Fruit fly (Drosophila melanogaster) S2 (cell line): ENCODE data around the gene CG46439.
"Not testable (repeated sequence)": the region's sequence is repeated elsewhere in the genome, so short reads cannot be mapped to it uniquely, and the experiment has no call there.

Experiments
- CG8478 ChIP-seq: fragments of >200 bp; optimal IDR thresholded peaks from 2 replicates; lab custom pipeline; 2018
- CTCF ChIP-seq, 2 experiments: fragments of >200 bp; optimal IDR thresholded peaks; 2 replicates each; lab custom pipeline; 2018

Gene CG46439

DNA sequence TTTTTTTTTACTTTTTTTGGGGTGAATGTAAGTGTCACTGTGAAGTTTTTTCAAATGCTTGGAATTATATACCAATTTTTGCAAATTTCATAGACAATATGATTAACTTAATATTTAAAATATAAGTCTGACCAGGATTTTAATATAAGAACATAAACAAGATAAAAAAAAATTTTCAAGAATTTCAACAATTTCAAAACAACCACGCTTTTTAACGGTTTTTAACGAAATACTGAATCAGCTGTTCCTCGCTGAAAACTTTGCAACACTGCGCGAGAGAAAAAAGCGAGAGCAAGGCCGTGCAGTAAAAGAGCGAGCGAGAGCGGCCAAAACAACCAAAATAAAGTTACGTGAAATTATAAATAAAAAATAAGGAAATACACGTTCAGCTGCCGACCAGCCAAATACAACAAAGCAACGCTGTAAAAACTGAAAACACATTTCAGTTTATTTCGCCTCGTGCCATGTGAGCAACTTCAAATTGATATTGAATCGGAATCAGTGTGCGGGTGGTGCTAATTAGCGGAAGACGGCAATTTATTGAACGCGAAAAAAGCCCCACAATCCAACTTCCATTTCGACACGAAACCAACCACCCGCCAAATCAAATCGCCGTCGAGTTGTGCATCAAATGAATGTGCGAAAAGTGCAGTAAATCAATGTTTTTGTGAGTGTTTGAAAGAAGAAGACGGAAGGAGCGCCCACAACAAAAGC is at the start of gene CG46439, which contains the start of the genes Iyd and CG33947:
CG46439 (minus strand) TSS at position 51 of the 714 bp plus-strand sequence.
Iyd (minus strand) TSS at position 51 of the 714 bp plus-strand sequence.
CG33947 (plus strand) TSS at position 302 of the 714 bp plus-strand sequence.
- TF ChIP-seq CTCF (optimal IDR thresholded peaks at IDR 0.05; lab: Kevin White, UChicago) (no peak), CG8478 (lab: Kevin White, UChicago) (no peak)

DNA sequence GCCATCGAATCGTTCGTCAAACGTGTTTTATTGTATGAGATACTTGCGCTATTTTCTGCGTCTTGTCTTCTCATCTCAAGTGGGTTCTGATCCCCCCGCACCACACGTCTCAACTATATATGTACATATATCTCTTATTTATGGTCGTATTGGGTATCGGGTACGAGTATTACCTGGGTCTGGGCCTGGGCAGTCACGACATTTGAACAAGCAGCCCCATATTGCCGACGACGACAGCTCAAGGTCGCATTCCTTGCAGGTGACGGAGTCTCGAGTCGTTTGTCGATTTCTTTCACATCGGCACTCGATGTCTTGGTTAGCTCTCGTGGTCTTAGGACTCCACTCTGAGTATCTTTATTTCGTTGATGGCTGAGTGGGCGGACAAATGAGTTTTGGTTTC is 49.0 kb upstream of the CG46439 start:
- no peak for TF ChIP-seq CG8478 (lab: Kevin White, UChicago)
- TF ChIP-seq CTCF (optimal IDR thresholded peaks at IDR 0.05; lab: Kevin White, UChicago), result no peak

dm6 chr3L:11138862-11139261 is 42.8 kb upstream of the CG46439 start:
- TF ChIP-seq CG8478 (lab: Kevin White, UChicago), result no peak
- TF ChIP-seq CTCF (optimal IDR thresholded peaks at IDR 0.05; lab: Kevin White, UChicago), result no peak

- TF ChIP-seq CG8478 (lab: Kevin White, UChicago) (no peak), CTCF (optimal IDR thresholded peaks at IDR 0.05; lab: Kevin White, UChicago) (no peak)
These were observed 40.3 kb upstream of the CG46439 start for dm6 chr3L:11136349-11136748.

DNA sequence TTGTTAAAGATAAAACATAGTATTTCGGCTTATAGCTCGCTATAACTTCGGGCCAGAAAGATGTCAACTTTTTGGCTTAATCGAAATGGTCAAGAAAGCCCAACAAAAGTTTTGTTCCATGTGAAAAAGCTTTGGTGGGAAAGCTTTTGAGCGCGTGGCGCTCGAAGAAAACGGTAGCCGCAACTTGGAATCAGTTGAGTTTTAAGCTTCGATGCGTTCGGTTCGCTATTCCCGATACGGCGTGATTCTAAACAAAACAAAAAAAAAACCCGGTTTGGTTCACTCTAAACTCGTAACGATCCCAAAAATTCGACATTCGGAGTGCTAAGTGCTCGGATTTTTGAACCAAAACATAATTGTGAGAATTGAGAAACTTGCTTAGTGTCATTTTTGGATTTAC is 39.8 kb upstream of the CG46439 start, which contains the start of gene IRSp53:
IRSp53 (plus strand) TSS at position 204 of the 400 bp plus-strand sequence.
- no peak for TF ChIP-seq CG8478 (lab: Kevin White, UChicago)
- TF ChIP-seq CTCF (optimal IDR thresholded peaks at IDR 0.05; lab: Kevin White, UChicago), result no peak

DNA sequence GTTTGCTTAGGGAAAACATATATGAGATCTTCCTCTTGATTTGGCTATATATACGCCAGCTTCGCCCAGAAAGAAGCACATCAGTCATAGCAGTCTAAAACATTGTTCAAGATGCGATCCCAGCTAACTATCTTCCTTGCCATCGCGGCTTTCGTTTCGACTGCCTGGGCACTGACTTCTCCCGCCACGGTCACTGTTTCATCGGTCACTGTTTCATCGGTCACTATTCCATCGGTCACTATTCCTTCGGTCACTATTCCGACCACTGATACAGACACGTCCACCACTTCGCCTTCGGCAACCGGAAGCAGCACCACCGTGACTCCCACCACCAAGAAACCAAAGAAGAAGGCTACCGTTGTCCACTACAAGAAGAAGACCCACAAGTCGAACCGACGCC is 38.8 kb upstream of the CG46439 start, which contains the start of gene CG14143:
CG14143 (plus strand) TSS at position 102 of the 400 bp plus-strand sequence.
- not testable (repeated sequence) for TF ChIP-seq CG8478 (lab: Kevin White, UChicago); CTCF (optimal IDR thresholded peaks at IDR 0.05; lab: Kevin White, UChicago)

- not testable (repeated sequence) for TF ChIP-seq CTCF (optimal IDR thresholded peaks at IDR 0.05; lab: Kevin White, UChicago); CG8478 (lab: Kevin White, UChicago)
These were observed 36.0 kb upstream of the CG46439 start, which contains the start of gene CG32074 for dm6 chr3L:11132055-11132454. TSS of gene CG32074 (minus strand) at chr3L:11132322.

DNA sequence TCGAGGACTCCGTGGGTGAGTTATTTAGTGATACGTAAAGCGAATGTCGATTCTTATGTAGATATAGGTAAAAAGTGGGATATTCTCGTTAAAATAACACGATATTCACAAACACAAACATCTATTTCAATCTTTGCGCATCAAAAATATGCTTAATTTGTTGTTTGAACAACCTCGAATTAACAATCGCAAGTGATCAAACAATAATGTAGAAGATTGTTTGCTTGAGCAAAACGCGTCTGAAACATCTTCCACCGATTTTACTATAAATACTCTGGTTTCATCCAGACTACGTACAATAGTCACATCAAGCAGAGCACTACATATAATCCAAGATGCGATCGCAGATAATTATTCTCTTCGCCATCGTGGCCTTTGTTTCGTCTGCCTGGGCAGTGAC is 34.5 kb upstream of the CG46439 start, which contains the start of gene nol:
nol (plus strand) TSS at position 301 of the 400 bp plus-strand sequence.
- TF ChIP-seq CTCF (optimal IDR thresholded peaks at IDR 0.05; lab: Kevin White, UChicago), result no peak
- TF ChIP-seq CG8478 (lab: Kevin White, UChicago), result no peak

DNA sequence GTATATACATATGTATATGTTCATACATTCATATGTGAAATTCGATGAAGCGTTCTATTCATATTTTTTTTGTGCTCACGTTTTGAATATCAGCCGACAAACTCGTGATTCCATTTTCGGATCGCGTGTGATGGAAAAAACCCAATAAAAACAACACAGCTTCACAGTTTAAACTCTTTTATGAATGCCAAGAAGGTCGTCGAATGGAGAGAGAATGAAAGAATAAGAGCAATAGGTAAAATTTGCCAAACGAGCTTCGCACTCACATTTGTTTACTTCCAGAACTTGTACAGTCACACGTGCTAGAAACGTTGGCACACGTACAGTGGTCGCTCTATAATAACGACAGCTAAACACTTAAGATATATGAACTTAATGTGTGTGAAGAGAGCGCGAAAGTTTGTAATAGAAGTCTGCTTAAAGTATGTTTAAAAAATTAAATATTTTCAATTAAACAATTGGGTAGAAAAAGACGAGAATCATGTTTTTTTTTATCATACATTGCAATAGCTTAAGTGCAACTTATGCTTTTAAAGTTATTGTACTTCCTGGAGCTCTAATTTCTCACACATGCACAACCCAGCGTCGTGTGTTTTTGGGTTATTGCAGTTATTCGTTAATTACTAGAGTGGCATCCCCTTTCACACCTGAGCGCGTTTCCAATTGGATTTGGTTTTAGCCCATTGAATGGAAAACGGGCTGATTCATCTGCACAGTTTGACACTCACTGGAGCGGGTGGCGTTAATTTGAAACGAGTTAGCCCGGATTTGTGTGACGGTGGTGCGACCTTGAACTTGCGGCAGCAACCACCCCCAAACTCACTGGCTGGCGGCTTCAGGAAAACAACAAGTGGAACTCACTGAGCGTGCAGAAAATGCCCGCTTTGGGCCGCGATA is 29.8 kb upstream of the CG46439 start:
- TF ChIP-seq CG8478 (lab: Kevin White, UChicago) (no peak), CTCF (optimal IDR thresholded peaks at IDR 0.05; lab: Kevin White, UChicago) (no peak)

dm6 chr3L:11124841-11125240 is 28.8 kb upstream of the CG46439 start:
- TF ChIP-seq CG8478 (lab: Kevin White, UChicago) (no peak), CTCF (optimal IDR thresholded peaks at IDR 0.05; lab: Kevin White, UChicago) (no peak)

DNA sequence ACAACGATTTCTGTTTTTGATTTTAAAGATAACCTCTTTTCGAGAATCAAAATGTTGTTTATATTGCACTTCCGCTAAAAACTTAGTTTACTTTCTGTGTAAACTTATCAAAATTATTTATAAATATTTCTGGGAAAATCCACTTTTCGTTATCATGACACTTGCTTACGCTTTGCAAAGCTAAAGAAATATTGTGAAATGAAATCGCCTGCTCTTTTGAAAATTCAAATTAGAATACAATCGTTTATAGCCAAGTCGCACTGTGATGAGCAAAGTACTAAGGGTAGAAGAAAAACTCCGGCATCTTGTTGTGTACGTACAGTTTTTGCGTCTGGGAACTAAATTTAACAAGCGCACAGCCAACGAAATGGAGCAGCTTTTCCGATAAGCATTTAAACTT is 28.4 kb upstream of the CG46439 start:
- TF ChIP-seq CTCF (optimal IDR thresholded peaks at IDR 0.05; lab: Kevin White, UChicago), result no peak
- no peak for TF ChIP-seq CG8478 (lab: Kevin White, UChicago)

dm6 chr3L:11123598-11124284 is 27.7 kb upstream of the CG46439 start:
- TF ChIP-seq CTCF (optimal IDR thresholded peaks at IDR 0.05; lab: Kevin White, UChicago) (no peak), CG8478 (lab: Kevin White, UChicago) (no peak)

DNA sequence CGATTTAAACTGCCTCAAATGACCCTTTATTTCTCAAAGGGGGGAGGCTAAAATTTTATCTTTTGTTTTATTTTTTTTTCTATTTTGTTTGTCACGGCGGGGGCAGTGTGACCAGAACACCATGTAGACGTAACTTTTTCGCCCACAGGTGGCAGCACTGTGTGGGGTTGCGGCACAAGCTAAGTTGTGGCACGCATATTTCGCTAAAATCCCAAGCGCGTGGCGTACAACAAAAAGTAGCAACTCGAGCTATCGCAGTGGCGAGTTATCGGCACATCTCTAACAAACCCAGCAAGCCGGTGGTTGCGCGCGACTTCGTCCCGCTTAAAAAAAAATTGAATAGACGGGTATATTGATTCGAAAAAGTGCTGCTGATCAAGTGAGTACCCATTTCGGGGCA is 27.0 kb upstream of the CG46439 start, which contains the start of the genes Ufd1 and NaPi-III:
Ufd1 (minus strand) TSS at position 129 of the 400 bp plus-strand sequence.
NaPi-III (plus strand) TSS at position 261 of the 400 bp plus-strand sequence.
- TF ChIP-seq CTCF (optimal IDR thresholded peaks at IDR 0.05; lab: Kevin White, UChicago) (peak; percentile 96), CG8478 (lab: Kevin White, UChicago) (no peak)
